Fruit fly (Drosophila melanogaster) ovary, adult (tissue): ENCODE data around the gene tx.

ENCODE experiments used
- CG17801 ChIP-seq: fragments of 200-800 bp; optimal IDR thresholded peaks from 2 replicates; lab custom pipeline; 2019; ENCODE audit warnings: missing biosample characterization, mild to moderate bottlenecking, missing genetic modification characterization, moderate library complexity; ENCODE audit not compliant: partially characterized antibody

Gene tx

dm6 chr3R:26480362-26480761 lies 39.8 kb downstream of the tx start:
- TF ChIP-seq CG17801 (GFP tag; lab: Kevin White, UChicago): no peak

DNA sequence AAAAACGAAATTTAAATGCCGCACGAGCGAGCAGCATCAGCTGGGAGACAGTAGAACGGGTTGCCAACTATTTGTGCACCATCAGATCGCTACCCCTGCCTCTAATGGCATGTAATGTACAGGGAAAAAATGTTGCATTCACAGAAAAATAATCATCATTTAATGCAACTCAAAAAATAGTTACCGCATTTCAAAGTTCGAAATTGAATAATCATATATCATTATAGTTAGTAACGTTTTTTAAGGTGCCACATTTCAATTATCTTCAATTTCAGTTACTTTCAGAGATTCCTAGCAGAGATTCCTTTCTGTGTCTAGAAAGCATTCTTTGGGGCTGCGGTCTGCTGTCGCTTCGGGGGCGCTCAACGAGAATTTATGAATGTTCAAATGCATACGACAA lies 40.7 kb downstream of the tx start:
- no peak for TF ChIP-seq CG17801 (GFP tag; lab: Kevin White, UChicago)

DNA sequence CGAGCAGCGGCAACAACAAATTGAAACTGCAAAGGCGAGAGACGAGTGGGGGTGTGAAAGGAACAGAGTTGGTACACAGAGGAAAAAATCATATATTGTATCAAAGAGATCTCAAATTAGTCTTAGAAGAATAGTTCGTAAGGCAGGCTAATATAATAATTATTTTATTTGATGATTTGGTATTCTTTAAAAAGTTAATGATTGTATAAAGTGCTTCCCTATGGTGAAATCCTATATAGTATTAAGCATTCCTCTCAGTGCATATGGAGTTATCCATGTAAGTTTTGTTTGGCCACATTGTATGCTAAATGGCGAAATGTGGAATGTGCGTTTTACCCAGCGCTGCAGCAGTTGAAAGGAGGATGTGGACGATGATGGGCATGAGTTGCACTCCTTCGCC lies 43.1 kb downstream of the tx start:
- no peak for TF ChIP-seq CG17801 (GFP tag; lab: Kevin White, UChicago)

dm6 chr3R:26484511-26484910 lies 43.9 kb downstream of the tx start:
- no peak for TF ChIP-seq CG17801 (GFP tag; lab: Kevin White, UChicago)

DNA sequence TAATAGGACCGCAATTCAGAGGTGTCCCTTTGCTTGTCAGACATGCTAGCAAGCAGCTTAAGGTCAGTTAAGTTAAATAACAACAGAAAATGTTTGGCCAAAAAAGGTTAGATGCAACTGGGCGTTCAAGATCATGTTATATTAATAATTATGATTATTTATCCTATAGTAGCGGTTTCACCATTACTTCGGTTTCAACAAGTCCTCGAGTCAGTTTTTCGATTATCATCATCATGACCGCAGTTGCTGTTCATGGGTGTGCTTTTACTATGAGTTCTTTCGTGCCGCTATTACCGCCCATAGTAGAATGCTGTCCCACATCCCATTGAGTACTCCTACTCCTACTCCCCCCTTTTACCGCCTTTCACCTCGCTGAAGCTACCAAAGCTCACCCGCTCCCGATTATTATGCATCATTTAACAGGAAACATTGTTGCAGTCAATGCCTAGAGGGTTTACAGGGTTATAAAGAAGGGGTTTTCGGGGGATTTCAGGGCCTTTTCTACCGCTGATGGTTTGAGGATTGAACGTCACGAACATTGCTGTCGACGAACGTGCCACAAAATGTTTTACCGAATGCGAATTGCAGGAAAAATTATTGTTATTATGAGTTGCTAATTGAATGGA lies 44.8 kb downstream of the tx start:
- TF ChIP-seq CG17801 (GFP tag; lab: Kevin White, UChicago): no peak

DNA sequence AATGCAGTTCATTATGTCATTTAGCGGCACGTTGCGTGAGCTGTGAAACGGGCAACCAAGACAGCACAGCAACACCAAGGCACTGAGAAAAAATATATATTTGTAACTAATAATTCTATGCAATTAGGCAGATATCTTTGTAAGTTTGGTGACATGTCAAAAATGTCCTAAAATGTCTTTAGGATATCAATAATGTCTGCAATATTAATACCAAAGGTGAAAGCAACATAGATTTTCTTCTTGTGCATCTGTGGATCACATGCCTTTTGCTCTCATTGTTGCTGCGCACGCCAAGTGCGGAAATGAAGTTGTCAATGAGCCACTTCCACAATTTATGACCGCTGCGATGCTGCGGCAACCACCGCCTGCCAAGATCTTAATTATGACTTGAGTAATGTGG lies 48.9 kb downstream of the tx start:
- TF ChIP-seq CG17801 (GFP tag; lab: Kevin White, UChicago): no peak

DNA sequence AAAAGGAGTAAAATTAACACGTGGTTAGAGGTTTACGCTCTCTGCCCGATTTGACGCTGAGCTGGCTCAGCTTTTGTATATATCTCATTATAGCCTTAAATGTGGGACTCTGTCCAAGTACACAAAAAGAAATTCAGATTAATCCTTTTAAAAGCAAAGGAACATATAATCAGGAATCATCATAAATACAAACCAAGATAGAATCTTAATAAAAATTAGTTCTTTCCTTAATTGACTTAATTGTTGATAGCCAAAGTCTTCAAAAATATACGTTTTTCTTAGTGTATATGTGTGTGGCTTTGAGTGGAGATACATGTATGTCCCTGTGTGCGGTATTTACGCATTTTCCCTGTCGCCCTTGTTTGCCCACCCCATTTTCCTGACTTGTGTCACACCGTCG lies 53.7 kb downstream of the tx start:
- no peak for TF ChIP-seq CG17801 (GFP tag; lab: Kevin White, UChicago)

DNA sequence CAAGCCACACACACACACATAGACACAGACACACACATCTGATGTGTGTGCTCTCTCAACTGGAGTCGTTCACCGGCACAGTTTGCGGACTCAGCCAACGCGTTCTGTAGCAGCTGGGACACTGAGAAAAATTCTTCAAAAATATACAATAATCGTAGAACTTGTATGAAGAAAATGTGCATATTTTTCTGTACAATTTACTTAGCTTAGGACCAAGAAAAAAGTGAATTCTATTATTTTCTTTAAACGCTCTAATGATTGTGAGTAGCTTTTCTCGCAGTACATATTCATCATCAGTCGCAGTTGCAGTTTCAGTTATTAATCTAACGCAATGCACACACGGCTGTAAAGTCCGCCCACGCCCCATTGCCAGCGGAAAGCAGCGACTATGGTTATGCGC lies 55.8 kb downstream of the tx start:
- no peak for TF ChIP-seq CG17801 (GFP tag; lab: Kevin White, UChicago)
